Fruit fly (Drosophila melanogaster): ENCODE data around the gene Msp300.

Msp300 gene

DNA sequence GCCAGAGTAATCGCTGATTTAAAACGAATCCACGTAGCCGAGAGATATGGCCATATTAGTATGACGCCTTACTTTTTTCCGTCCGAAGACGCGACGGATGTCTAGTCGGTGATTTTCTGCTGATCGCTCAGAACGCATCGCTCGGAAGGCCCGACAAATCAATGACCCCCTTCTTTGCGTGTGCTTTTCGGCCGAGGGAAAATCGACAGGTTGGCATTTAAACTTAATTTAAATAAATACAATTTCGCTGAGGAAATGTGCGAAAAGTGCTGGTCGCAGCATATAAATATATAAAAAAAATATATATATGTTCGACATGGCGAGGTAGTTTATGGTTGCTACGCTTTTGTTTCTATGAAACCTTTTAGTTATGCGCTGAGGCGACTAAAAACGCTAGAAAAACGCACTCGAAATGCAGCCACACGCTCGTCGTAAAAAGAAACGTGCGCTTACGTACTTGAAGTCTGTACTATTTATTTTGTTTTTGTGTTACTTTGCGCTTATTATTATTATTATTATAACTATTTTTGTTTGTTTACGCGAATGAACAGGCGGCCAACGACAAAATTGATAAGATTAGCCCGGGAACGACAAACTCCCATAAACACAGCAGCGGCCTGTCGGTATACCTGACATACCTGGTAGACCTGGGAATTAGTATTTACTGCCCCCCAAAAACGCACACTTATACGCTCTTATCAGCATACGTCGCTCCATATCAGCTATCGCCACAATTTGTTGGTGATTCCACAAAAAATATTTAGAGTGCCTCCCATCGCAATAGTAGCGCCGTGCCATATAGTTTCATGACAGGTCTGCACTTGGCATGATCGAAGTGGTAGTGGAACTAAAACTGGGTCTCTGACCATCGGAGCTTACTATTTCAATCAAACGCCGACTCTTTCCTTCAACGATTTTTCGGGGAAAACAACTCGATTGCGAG, 132.6 kb downstream of the Msp300 start (continued):
- TF ChIP-seq Hr78 (GFP tag; optimal IDR thresholded peaks at IDR 0.05), result no peak
- TF ChIP-seq CG17912 (GFP tag; optimal IDR thresholded peaks at IDR 0.05), result no peak
- no peak for TF ChIP-seq CG34224 (GFP tag; IDR thresholded peaks at IDR 0.05; ENCODE audit: partially characterized antibody)
- TF ChIP-seq bcd (GFP tag; optimal IDR thresholded peaks at IDR 0.05), result no peak
- no peak for TF ChIP-seq tap (tag; optimal IDR thresholded peaks at IDR 0.05)

DNA sequence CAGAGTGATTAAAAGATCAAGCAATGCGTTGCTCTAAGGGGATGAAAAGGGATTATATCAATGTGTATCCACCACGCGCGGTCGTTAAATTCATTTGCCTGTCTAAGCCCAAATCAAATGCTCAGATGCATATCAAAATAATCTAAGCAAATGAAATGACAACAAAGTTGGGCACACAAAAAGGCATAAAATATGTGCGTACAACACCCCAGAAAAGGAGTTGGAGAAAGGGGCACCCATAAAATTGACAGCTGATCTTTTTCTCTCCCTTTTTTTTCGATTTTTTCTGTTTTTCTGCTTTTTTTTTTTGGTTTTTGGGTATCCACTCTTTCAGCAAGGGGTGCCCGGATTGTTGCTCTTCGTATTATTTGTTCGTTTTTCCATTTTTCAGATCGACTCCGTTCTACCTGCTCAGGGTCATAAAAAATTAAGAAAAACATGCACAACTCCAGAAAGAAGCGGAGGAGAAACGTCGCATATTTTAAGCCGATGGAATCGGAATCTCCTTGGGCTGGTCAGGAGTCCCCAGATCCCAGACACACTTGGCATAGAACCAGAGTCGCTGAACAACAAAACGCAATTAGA, 134.1 kb downstream of the Msp300 start:
- TF ChIP-seq pum (GFP tag; optimal IDR thresholded peaks at IDR 0.05), result no peak
- no peak for TF ChIP-seq otp (GFP tag; IDR thresholded peaks at IDR 0.05)
- no peak for TF ChIP-seq Six4 (GFP tag; optimal IDR thresholded peaks at IDR 0.05)
- TF ChIP-seq Kr (GFP tag; optimal IDR thresholded peaks at IDR 0.05), result peak; percentile 74
- no peak for TF ChIP-seq btn (GFP tag; optimal IDR thresholded peaks at IDR 0.05)
- TF ChIP-seq CG13287 (GFP tag; IDR thresholded peaks at IDR 0.05; ENCODE audit: partially characterized antibody), result no peak
- TF ChIP-seq Usf (GFP tag; optimal IDR thresholded peaks at IDR 0.05), result no peak
- no peak for TF ChIP-seq CG11085 (GFP tag; IDR thresholded peaks at IDR 0.05)
- no peak for TF ChIP-seq Doc3 (GFP tag; IDR thresholded peaks at IDR 0.05; ENCODE audit: partially characterized antibody)
- no peak for TF ChIP-seq CG31388 (GFP tag; optimal IDR thresholded peaks at IDR 0.05)
- no peak for TF ChIP-seq Max (GFP tag; optimal IDR thresholded peaks at IDR 0.05)
- peak; percentile 86 for TF ChIP-seq grn (GFP tag; optimal IDR thresholded peaks at IDR 0.05)
- no peak for TF ChIP-seq Oaz (GFP tag; IDR thresholded peaks at IDR 0.05)
- TF ChIP-seq cad (GFP tag; optimal IDR thresholded peaks at IDR 0.05), result peak; percentile 20
- TF ChIP-seq CG2199 (GFP tag; IDR thresholded peaks at IDR 0.05), result peak; percentile 77; the same call in 2 of the 3 replicates
- TF ChIP-seq CG10321 (GFP tag; IDR thresholded peaks at IDR 0.05), result no peak
- no peak for TF ChIP-seq CG18476 (GFP tag; optimal IDR thresholded peaks at IDR 0.05)
- TF ChIP-seq CG13624 (GFP tag; optimal IDR thresholded peaks at IDR 0.05), result no peak
- TF ChIP-seq CG13296 (GFP tag; optimal IDR thresholded peaks at IDR 0.05), result no peak
- TF ChIP-seq fd96Cb (tag; optimal IDR thresholded peaks at IDR 0.05), result no peak
- no peak for TF ChIP-seq dimm (GFP tag; IDR thresholded peaks at IDR 0.05)
- TF ChIP-seq sisA (GFP tag; IDR thresholded peaks at IDR 0.05), result no peak
- TF ChIP-seq CG4820 (GFP tag; optimal IDR thresholded peaks at IDR 0.05), result no peak
- TF ChIP-seq Spps (tag; optimal IDR thresholded peaks at IDR 0.05), result no peak
- no peak for TF ChIP-seq CG4404 (GFP tag; IDR thresholded peaks at IDR 0.05)
- TF ChIP-seq pb (GFP tag; optimal IDR thresholded peaks at IDR 0.05), result no peak
- no peak for TF ChIP-seq CG15269 (tag; optimal IDR thresholded peaks at IDR 0.05)
- TF ChIP-seq mam (GFP tag; optimal IDR thresholded peaks at IDR 0.05), result no peak
- TF ChIP-seq ttk (GFP tag; IDR thresholded peaks at IDR 0.05), result no peak
- TF ChIP-seq CG14710 (tag; optimal IDR thresholded peaks at IDR 0.05), result no peak
- no peak for TF ChIP-seq CG43689 (GFP tag; IDR thresholded peaks at IDR 0.05)
- TF ChIP-seq NK7.1 (GFP tag; optimal IDR thresholded peaks at IDR 0.05), result no peak
- no peak for TF ChIP-seq CG18262 (tag; optimal IDR thresholded peaks at IDR 0.05)
- TF ChIP-seq BEAF-32 (GFP tag; optimal IDR thresholded peaks at IDR 0.05), result no peak
- TF ChIP-seq org-1 (GFP tag; optimal IDR thresholded peaks at IDR 0.05), result no peak
- no peak for TF ChIP-seq pho (GFP tag; optimal IDR thresholded peaks at IDR 0.05)
- no peak for TF ChIP-seq Gug (GFP tag; IDR thresholded peaks at IDR 0.05)
- TF ChIP-seq sqz (GFP tag; optimal IDR thresholded peaks at IDR 0.05), result peak; percentile 93
- TF ChIP-seq CG2202 (tag; optimal IDR thresholded peaks at IDR 0.05), result no peak
- TF ChIP-seq H2.0 (GFP tag; IDR thresholded peaks at IDR 0.05), result no peak
- no peak for TF ChIP-seq Dad (GFP tag; optimal IDR thresholded peaks at IDR 0.05)
- TF ChIP-seq insv (GFP tag; optimal IDR thresholded peaks at IDR 0.05), result peak in 1 of 2 experiments; percentile 13
- no peak for TF ChIP-seq CG10654 (GFP tag; optimal IDR thresholded peaks at IDR 0.05)

Measured in whole organism, embryonic.